Worm (Caenorhabditis elegans) whole organism, L3 larva: ENCODE results near the gene T02D1.4.

Source experiments
- aly-2 ChIP-seq: fragments of 150-350 bp; optimal IDR thresholded peaks from 2 replicates; lab custom pipeline; 2014; ENCODE audit warnings: missing biosample characterization, missing genetic modification characterization
- ama-1 ChIP-seq: fragments of 150-350 bp; optimal IDR thresholded peaks from 2 replicates; lab custom pipeline; 2018
- ceh-16 ChIP-seq: sonication (generic microtip); optimal IDR thresholded peaks from 2 replicates; lab custom pipeline; 2017; ENCODE audit warnings: missing biosample characterization, missing genetic modification characterization
- ceh-82 ChIP-seq: fragments of 150-350 bp; optimal IDR thresholded peaks from 2 replicates; lab custom pipeline; 2014; ENCODE audit warnings: missing biosample characterization, missing genetic modification characterization
- fos-1 ChIP-seq: fragments of 150-350 bp; optimal IDR thresholded peaks from 2 replicates; lab custom pipeline; 2014; ENCODE audit warnings: missing biosample characterization, missing genetic modification characterization
- lin-39 ChIP-seq: fragments of 150-350 bp; optimal IDR thresholded peaks from 2 replicates; lab custom pipeline; 2018; ENCODE audit warnings: missing biosample characterization, missing genetic modification reagents, missing genetic modification characterization
- nhr-11 ChIP-seq: fragments of 150-350 bp; optimal IDR thresholded peaks from 2 replicates; lab custom pipeline; 2014; ENCODE audit warnings: missing biosample characterization, missing genetic modification characterization
- nhr-43 ChIP-seq: sonication (generic microtip); optimal IDR thresholded peaks from 2 replicates; lab custom pipeline; 2016; ENCODE audit warnings: mild to moderate bottlenecking, missing genetic modification characterization, missing compliant biosample characterization; ENCODE audit not compliant: poor library complexity, severe bottlenecking
- pha-4 ChIP-seq: fragments of 150-350 bp; optimal IDR thresholded peaks from 2 replicates; lab custom pipeline; 2014; ENCODE audit warnings: missing biosample characterization, missing genetic modification reagents, missing genetic modification characterization
- sea-2 ChIP-seq: fragments of 150-350 bp; sonication (generic microtip); optimal IDR thresholded peaks from 4 replicates; lab custom pipeline; 2014; ENCODE audit warnings: missing biosample characterization, missing genetic modification reagents, missing genetic modification characterization
- skn-1 ChIP-seq: fragments of 150-350 bp; optimal IDR thresholded peaks from 2 replicates; lab custom pipeline; 2014; ENCODE audit warnings: missing biosample characterization, missing genetic modification characterization
- snpc-4 ChIP-seq: fragments of 150-350 bp; optimal IDR thresholded peaks from 2 replicates; lab custom pipeline; 2014; ENCODE audit warnings: missing biosample characterization, missing genetic modification characterization
- unc-62 ChIP-seq: fragments of 150-350 bp; sonication (generic microtip); optimal IDR thresholded peaks from 4 replicates; lab custom pipeline; 2014; ENCODE audit warnings: missing biosample characterization, missing genetic modification reagents, missing genetic modification characterization
- ztf-11 ChIP-seq: fragments of 150-350 bp; optimal IDR thresholded peaks from 2 replicates; lab custom pipeline; 2014; ENCODE audit warnings: missing biosample characterization, missing genetic modification characterization

- no peak for TF ChIP-seq sea-2 (GFP tag; lab: Kevin White, UChicago)
- no peak for TF ChIP-seq nhr-43 (tag; lab: Kevin White, UChicago)
- TF ChIP-seq unc-62 (GFP tag; lab: Kevin White, UChicago): no peak
- TF ChIP-seq pha-4 (tag; lab: Kevin White, UChicago): no peak
- no peak for TF ChIP-seq ama-1 (lab: Kevin White, UChicago)
- TF ChIP-seq skn-1 (tag; lab: Kevin White, UChicago): no peak
- TF ChIP-seq ztf-11 (tag; lab: Kevin White, UChicago): no peak
- TF ChIP-seq fos-1: no peak
- TF ChIP-seq ceh-16 (tag; lab: Kevin White, UChicago): no peak
- TF ChIP-seq lin-39 (tag; lab: Kevin White, UChicago): no peak
- TF ChIP-seq aly-2 (tag; lab: Kevin White, UChicago): no peak
- TF ChIP-seq snpc-4 (tag; lab: Kevin White, UChicago): no peak
- no peak for TF ChIP-seq ceh-82 (tag; lab: Kevin White, UChicago)
- no peak for TF ChIP-seq nhr-11 (tag; lab: Kevin White, UChicago)
Measured at ce11 chrIV:17450443-17450842, 50.9 kb downstream of the T02D1.4 start, which contains the start of gene F11E6.8.
